Fruit fly (Drosophila melanogaster) whole organism, prepupa: Measurements from ENCODE around the gene CG13004.

Experiments used
- CG10631 ChIP-seq: fragments of 200-800 bp; sonication (Bioruptor generic); optimal IDR thresholded peaks from 2 replicates; lab custom pipeline; 2016; ENCODE audit warnings: missing biosample characterization, missing genetic modification characterization
- CG11294 ChIP-seq: fragments of 200-800 bp; sonication (Bioruptor generic); IDR thresholded peaks from 2 replicates; pipeline ENCODE4 v1.3.6; 2022; ENCODE audit warnings: missing biosample characterization, missing genetic modification characterization
- CG11762 ChIP-seq: fragments of 200-800 bp; sonication (Bioruptor generic); optimal IDR thresholded peaks from 3 replicates; lab custom pipeline; 2016; ENCODE audit warnings: missing biosample characterization, missing genetic modification characterization; ENCODE audit not compliant: insufficient read depth
- CG11902 ChIP-seq: fragments of 200-800 bp; sonication (Bioruptor generic); optimal IDR thresholded peaks from 3 replicates; lab custom pipeline; 2016; ENCODE audit warnings: missing biosample characterization, missing genetic modification characterization
- CG15336 ChIP-seq: fragments of 200-800 bp; sonication (Bioruptor generic); IDR thresholded peaks from 2 replicates; pipeline ENCODE4 v1.3.6; 2022; ENCODE audit warnings: missing biosample characterization, missing genetic modification characterization
- CG1621 ChIP-seq: fragments of 200-800 bp; sonication (Bioruptor generic); optimal IDR thresholded peaks from 3 replicates; lab custom pipeline; 2018; ENCODE audit warnings: missing biosample characterization, mild to moderate bottlenecking, missing genetic modification characterization
- CG16779 ChIP-seq: fragments of 200-800 bp; sonication (Bioruptor generic); optimal IDR thresholded peaks from 3 replicates; lab custom pipeline; 2017; ENCODE audit warnings: missing biosample characterization, mild to moderate bottlenecking, missing genetic modification characterization
- CG3032 ChIP-seq: fragments of 200-800 bp; optimal IDR thresholded peaks from 2 replicates; lab custom pipeline; 2019; ENCODE audit warnings: missing biosample characterization, mild to moderate bottlenecking, missing genetic modification characterization, moderate library complexity
- CG31627 ChIP-seq: fragments of 200-800 bp; sonication (Bioruptor generic); optimal IDR thresholded peaks from 3 replicates; lab custom pipeline; 2016; ENCODE audit warnings: missing biosample characterization, missing genetic modification characterization
- CG32006 ChIP-seq: fragments of 200-800 bp; sonication (Bioruptor generic); optimal IDR thresholded peaks from 3 replicates; lab custom pipeline; 2017; ENCODE audit warnings: missing biosample characterization, mild to moderate bottlenecking, missing genetic modification characterization
- CG34406 ChIP-seq: fragments of 200-800 bp; sonication (Bioruptor generic); optimal IDR thresholded peaks from 3 replicates; lab custom pipeline; 2016; ENCODE audit warnings: missing biosample characterization, missing genetic modification characterization
- CG6163 ChIP-seq: fragments of 200-800 bp; sonication (Bioruptor generic); IDR thresholded peaks from 3 replicates; pipeline ENCODE4 v1.3.6; 2022; ENCODE audit warnings: missing biosample characterization, missing genetic modification characterization
- CG6276 ChIP-seq: fragments of 200-800 bp; sonication (Bioruptor generic); optimal IDR thresholded peaks from 2 replicates; lab custom pipeline; 2017; ENCODE audit warnings: missing biosample characterization, mild to moderate bottlenecking, missing genetic modification characterization
- CG6792 ChIP-seq: fragments of 200-800 bp; sonication (Bioruptor generic); optimal IDR thresholded peaks from 3 replicates; lab custom pipeline; 2016; ENCODE audit warnings: missing biosample characterization, missing genetic modification characterization
- CG6808 ChIP-seq: fragments of 200-800 bp; sonication (Bioruptor generic); optimal IDR thresholded peaks from 3 replicates; lab custom pipeline; 2017; ENCODE audit warnings: missing biosample characterization, missing genetic modification characterization, mild to moderate bottlenecking, moderate library complexity, missing genetic modification reagents
- CG7368 ChIP-seq: fragments of 200-800 bp; sonication (Bioruptor generic); optimal IDR thresholded peaks from 3 replicates; lab custom pipeline; 2016; ENCODE audit warnings: missing biosample characterization, missing genetic modification characterization
- CG8119 ChIP-seq: fragments of 200-800 bp; sonication (Bioruptor generic); IDR thresholded peaks from 3 replicates; pipeline ENCODE4 v1.3.6; 2022; ENCODE audit warnings: missing biosample characterization, missing genetic modification characterization
- CG8319 ChIP-seq: fragments of 200-800 bp; sonication (Bioruptor generic); optimal IDR thresholded peaks from 3 replicates; lab custom pipeline; 2016; ENCODE audit warnings: missing biosample characterization, missing genetic modification characterization
- CG8632 ChIP-seq: fragments of 200-800 bp; sonication (Bioruptor generic); optimal IDR thresholded peaks from 3 replicates; lab custom pipeline; 2016; ENCODE audit warnings: missing biosample characterization, missing genetic modification characterization
- Eip75B ChIP-seq: fragments of 200-800 bp; sonication (Bioruptor generic); optimal IDR thresholded peaks from 3 replicates; lab custom pipeline; 2016; ENCODE audit warnings: missing biosample characterization, missing genetic modification characterization
- Eip93F ChIP-seq: fragments of 200-800 bp; sonication (Bioruptor generic); optimal IDR thresholded peaks from 2 replicates; lab custom pipeline; 2016; ENCODE audit warnings: missing biosample characterization, mild to moderate bottlenecking, missing genetic modification characterization
- Ets21C ChIP-seq: fragments of 200-800 bp; sonication (Bioruptor generic); optimal IDR thresholded peaks from 3 replicates; lab custom pipeline; 2016; ENCODE audit warnings: missing biosample characterization, missing genetic modification characterization
- Ets96B ChIP-seq: fragments of 200-800 bp; optimal IDR thresholded peaks from 2 replicates; lab custom pipeline; 2019; ENCODE audit warnings: missing biosample characterization, mild to moderate bottlenecking, missing genetic modification characterization, moderate library complexity
- Gug ChIP-seq: fragments of 200-800 bp; sonication (Bioruptor generic); IDR thresholded peaks from 2 replicates; pipeline ENCODE4 v1.3.6; 2022; ENCODE audit warnings: missing biosample characterization, missing genetic modification characterization
- Hr39 ChIP-seq: fragments of 200-800 bp; sonication (Bioruptor generic); optimal IDR thresholded peaks from 2 replicates; lab custom pipeline; 2016; ENCODE audit warnings: missing biosample characterization, missing genetic modification characterization
- Hr4 ChIP-seq: fragments of 200-800 bp; sonication (Bioruptor generic); optimal IDR thresholded peaks from 3 replicates; lab custom pipeline; 2016; ENCODE audit warnings: missing biosample characterization, missing genetic modification characterization
- Lpt ChIP-seq: fragments of 200-800 bp; sonication (Bioruptor generic); optimal IDR thresholded peaks from 3 replicates; lab custom pipeline; 2016; ENCODE audit warnings: missing biosample characterization, missing genetic modification characterization
- Met ChIP-seq: fragments of 200-800 bp; sonication (Bioruptor generic); optimal IDR thresholded peaks from 3 replicates; lab custom pipeline; 2016; ENCODE audit warnings: missing biosample characterization, missing genetic modification characterization
- OdsH ChIP-seq: fragments of 200-800 bp; sonication (Bioruptor generic); optimal IDR thresholded peaks from 3 replicates; lab custom pipeline; 2016; ENCODE audit warnings: missing biosample characterization, missing genetic modification characterization
- Smox ChIP-seq: fragments of 200-800 bp; sonication (Bioruptor generic); optimal IDR thresholded peaks from 3 replicates; lab custom pipeline; 2016; ENCODE audit warnings: missing biosample characterization, missing genetic modification characterization
- Sox14 ChIP-seq: fragments of 200-800 bp; sonication (Bioruptor generic); optimal IDR thresholded peaks from 3 replicates; lab custom pipeline; 2016; ENCODE audit warnings: missing biosample characterization, missing genetic modification characterization
- Sox15 ChIP-seq: fragments of 200-800 bp; sonication (Bioruptor generic); optimal IDR thresholded peaks from 3 replicates; lab custom pipeline; 2016; ENCODE audit warnings: missing biosample characterization, missing genetic modification characterization
- achi ChIP-seq: fragments of 200-800 bp; sonication (Bioruptor generic); optimal IDR thresholded peaks from 3 replicates; lab custom pipeline; 2016; ENCODE audit warnings: missing biosample characterization, missing genetic modification characterization
- acj6 ChIP-seq: fragments of 200-800 bp; sonication (Bioruptor generic); optimal IDR thresholded peaks from 3 replicates; lab custom pipeline; 2016; ENCODE audit warnings: missing biosample characterization, missing genetic modification characterization
- cyc ChIP-seq: fragments of 200-800 bp; sonication (Bioruptor generic); optimal IDR thresholded peaks from 3 replicates; lab custom pipeline; 2016; ENCODE audit warnings: missing biosample characterization, missing genetic modification characterization
- dac ChIP-seq: fragments of 200-800 bp; sonication (Bioruptor generic); optimal IDR thresholded peaks from 2 replicates; lab custom pipeline; 2017; ENCODE audit warnings: missing biosample characterization, mild to moderate bottlenecking, missing genetic modification characterization
- eg ChIP-seq: fragments of 200-800 bp; sonication (Bioruptor generic); IDR thresholded peaks from 3 replicates; pipeline ENCODE4 v1.3.6; 2022; ENCODE audit warnings: missing biosample characterization, missing genetic modification characterization
- esn ChIP-seq: fragments of 200-800 bp; sonication (Bioruptor generic); optimal IDR thresholded peaks from 2 replicates; lab custom pipeline; 2016; ENCODE audit warnings: missing biosample characterization, mild to moderate bottlenecking, missing genetic modification characterization, moderate library complexity
- fkh ChIP-seq: fragments of 200-800 bp; sonication (Bioruptor generic); optimal IDR thresholded peaks from 3 replicates; lab custom pipeline; 2017; ENCODE audit warnings: missing biosample characterization, mild to moderate bottlenecking, missing genetic modification characterization, moderate library complexity
- lz ChIP-seq: fragments of 200-800 bp; sonication (Bioruptor generic); optimal IDR thresholded peaks from 3 replicates; lab custom pipeline; 2016; ENCODE audit warnings: missing biosample characterization, missing genetic modification characterization
- pdm3 ChIP-seq: fragments of 200-800 bp; sonication (Bioruptor generic); optimal IDR thresholded peaks from 3 replicates; lab custom pipeline; 2016; ENCODE audit warnings: missing biosample characterization, missing genetic modification characterization
- salr ChIP-seq, 2 experiments: fragments of 200-800 bp; sonication (Bioruptor generic); optimal IDR thresholded peaks; 3 replicates each; lab custom pipeline; 2016 to 2018; ENCODE audit warnings: missing biosample characterization in 2 of 2, missing genetic modification characterization in 2 of 2, mild to moderate bottlenecking in 1 of 2
- spab ChIP-seq: fragments of 200-800 bp; sonication (Bioruptor generic); optimal IDR thresholded peaks from 2 replicates; lab custom pipeline; 2017; ENCODE audit warnings: missing biosample characterization, mild to moderate bottlenecking, missing genetic modification characterization, missing genetic modification reagents
- ss ChIP-seq, 2 experiments: fragments of 200-800 bp; sonication (Bioruptor generic); optimal IDR thresholded peaks; 2 replicates in 1 of 2; 3 replicates in 1 of 2; lab custom pipeline; 2017 to 2018; ENCODE audit warnings: mild to moderate bottlenecking in 2 of 2, missing biosample characterization in 2 of 2, missing genetic modification characterization in 2 of 2, moderate library complexity in 1 of 2
- svp ChIP-seq: fragments of 200-800 bp; sonication (Bioruptor generic); peaks from one replicate; lab custom pipeline; 2016; ENCODE audit warnings: missing biosample characterization, missing genetic modification characterization
- topi ChIP-seq: fragments of 200-800 bp; sonication (Bioruptor generic); optimal IDR thresholded peaks from 3 replicates; lab custom pipeline; 2016; ENCODE audit warnings: missing biosample characterization, missing genetic modification characterization
- vri ChIP-seq: fragments of 200-800 bp; sonication (Bioruptor generic); optimal IDR thresholded peaks from 3 replicates; lab custom pipeline; 2016; ENCODE audit warnings: missing biosample characterization, mild to moderate bottlenecking, missing genetic modification characterization

CG13004 gene

dm6 chrX:16876425-16876824, 41.1 kb upstream of the CG13004 start, which contains the start of gene CG13003:
Gene CG13003, minus strand, starts transcription at chrX:16876544.
- TF ChIP-seq lz (GFP tag; lab: Kevin White, UChicago) (no peak), CG6163 (GFP tag; lab: Robert Waterston, UW) (0 out of 3 replicates have a peak, but pooled peaks have one; percentile 30), eg (GFP tag; lab: Robert Waterston, UW) (peak; percentile 24; the same call in 1 of the 3 replicates)

dm6 chrX:16874671-16875070, 39.4 kb upstream of the CG13004 start:
- TF ChIP-seq CG8319 (GFP tag; lab: Kevin White, UChicago) (no peak), eg (GFP tag; lab: Robert Waterston, UW) (0 out of 3 replicates have a peak, but pooled peaks have one; percentile 9), CG6163 (GFP tag; lab: Robert Waterston, UW) (no peak), pdm3 (GFP tag; lab: Kevin White, UChicago) (no peak)

- peak; percentile 30 for TF ChIP-seq CG11762
- peak; percentile 23 for TF ChIP-seq CG6808 (GFP tag; lab: Kevin White, UChicago)
- peak; percentile 71 for TF ChIP-seq CG34406 (GFP tag; lab: Kevin White, UChicago)
- TF ChIP-seq fkh (GFP tag; lab: Kevin White, UChicago): no peak
- peak; percentile 66 for TF ChIP-seq eg (GFP tag; lab: Robert Waterston, UW)
- TF ChIP-seq CG11902 (GFP tag; lab: Kevin White, UChicago): peak; percentile 27
- peak; percentile 22 for TF ChIP-seq Ets96B (tag; lab: Kevin White, UChicago)
- no peak for TF ChIP-seq topi
- TF ChIP-seq dac (GFP tag; lab: Kevin White, UChicago): peak; percentile 53
- TF ChIP-seq cyc (GFP tag; lab: Kevin White, UChicago): no peak
- peak; percentile 41 for TF ChIP-seq Hr4 (GFP tag; lab: Kevin White, UChicago)
- no peak for TF ChIP-seq CG31627 (GFP tag; lab: Kevin White, UChicago)
- TF ChIP-seq Met: peak; percentile 9
- TF ChIP-seq vri (GFP tag; lab: Kevin White, UChicago): no peak
- TF ChIP-seq CG11294 (GFP tag; lab: Robert Waterston, UW): peak; percentile 36
- peak; percentile 55 for TF ChIP-seq svp (GFP tag; lab: Kevin White, UChicago)
- no peak for TF ChIP-seq Gug (GFP tag; lab: Robert Waterston, UW)
- TF ChIP-seq esn (GFP tag; lab: Kevin White, UChicago): peak; percentile 27
- TF ChIP-seq Smox (GFP tag; lab: Kevin White, UChicago): no peak
- peak in 1 of 2 experiments; percentile 21 for TF ChIP-seq salr (GFP tag; optimal IDR thresholded peaks at IDR 0.05; lab: Kevin White, UChicago)
- peak; percentile 26 for TF ChIP-seq spab (GFP tag; lab: Kevin White, UChicago)
- peak; percentile 16 for TF ChIP-seq lz (GFP tag; lab: Kevin White, UChicago)
- peak; percentile 85 for TF ChIP-seq CG8119
- peak; percentile 12 for TF ChIP-seq CG8319 (GFP tag; lab: Kevin White, UChicago)
- TF ChIP-seq Lpt (GFP tag; lab: Kevin White, UChicago): peak; percentile 25
- TF ChIP-seq CG10631 (GFP tag; lab: Kevin White, UChicago): peak; percentile 65
- no peak for TF ChIP-seq Sox14
- TF ChIP-seq CG6276: peak; percentile 76
- peak; percentile 92 for TF ChIP-seq CG32006 (GFP tag; lab: Kevin White, UChicago)
- TF ChIP-seq Eip93F: no peak
- TF ChIP-seq Eip75B (GFP tag; lab: Kevin White, UChicago): no peak
- TF ChIP-seq CG6163 (GFP tag; lab: Robert Waterston, UW): peak; percentile 57; the same call in 1 of the 3 replicates
- no peak for TF ChIP-seq Ets21C
- peak; percentile 40 for TF ChIP-seq acj6 (GFP tag; lab: Kevin White, UChicago)
- peak; percentile 83 for TF ChIP-seq CG15336 (GFP tag; lab: Robert Waterston, UW)
- peak; percentile 69 for TF ChIP-seq OdsH (GFP tag; lab: Kevin White, UChicago)
- peak; percentile 32 for TF ChIP-seq CG7368 (GFP tag; lab: Kevin White, UChicago)
- TF ChIP-seq CG8632: peak; percentile 73
- TF ChIP-seq ss (GFP tag; optimal IDR thresholded peaks at IDR 0.05; lab: Kevin White, UChicago): peak; percentile 31 to 65
- peak; percentile 49 for TF ChIP-seq CG3032
- peak; percentile 29 for TF ChIP-seq CG16779
- peak; percentile 54 for TF ChIP-seq CG6792 (GFP tag; lab: Kevin White, UChicago)
- TF ChIP-seq Hr39 (GFP tag; lab: Kevin White, UChicago): no peak
- TF ChIP-seq achi (GFP tag; lab: Kevin White, UChicago): peak; percentile 77
- TF ChIP-seq CG1621 (tag; lab: Kevin White, UChicago): no peak
- peak; percentile 41 for TF ChIP-seq Sox15 (GFP tag; lab: Kevin White, UChicago)
Measured at dm6 chrX:16873053-16873452, 37.7 kb upstream of the CG13004 start.
